Fruit fly (Drosophila melanogaster) whole organism, embryonic: ENCODE data around the gene crq.

Experiments used
- Atf3 ChIP-seq: fragments of 200-800 bp; sonication (Bioruptor generic); optimal IDR thresholded peaks from 3 replicates; lab custom pipeline; 2016; ENCODE audit warnings: missing biosample characterization, missing genetic modification characterization
- Atf6 ChIP-seq: fragments of 200-800 bp; sonication (Bioruptor generic); IDR thresholded peaks from 2 replicates; pipeline ENCODE4 v1.3.6; 2022; ENCODE audit warnings: missing biosample characterization, missing genetic modification characterization
- BtbVII ChIP-seq: fragments of 200-800 bp; sonication (Bioruptor generic); optimal IDR thresholded peaks from 3 replicates; lab custom pipeline; 2017; ENCODE audit warnings: missing biosample characterization, mild to moderate bottlenecking, missing genetic modification characterization
- Bteb2 ChIP-seq: fragments of 200-800 bp; sonication (Bioruptor generic); optimal IDR thresholded peaks from 2 replicates; lab custom pipeline; 2016; ENCODE audit warnings: missing biosample characterization, missing genetic modification characterization
- CG1024 ChIP-seq: fragments of 200-800 bp; sonication (Bioruptor generic); IDR thresholded peaks from 2 replicates; pipeline ENCODE4 v1.3.6; 2022; ENCODE audit warnings: missing biosample characterization, missing genetic modification characterization
- CG10366 ChIP-seq: fragments of 200-800 bp; sonication (Bioruptor generic); IDR thresholded peaks from 2 replicates; pipeline ENCODE4 v1.3.6; 2022; ENCODE audit warnings: missing biosample characterization, missing genetic modification characterization
- CG11560 ChIP-seq: fragments of 200-800 bp; sonication (Bioruptor generic); IDR thresholded peaks from 3 replicates; pipeline ENCODE4 v1.3.6; 2022; ENCODE audit warnings: missing biosample characterization, missing genetic modification characterization
- CG11723 ChIP-seq: fragments of 200-800 bp; sonication (Bioruptor generic); optimal IDR thresholded peaks from 2 replicates; lab custom pipeline; 2017; ENCODE audit warnings: missing biosample characterization, mild to moderate bottlenecking, missing genetic modification characterization
- CG12155 ChIP-seq: fragments of 200-800 bp; sonication (Bioruptor generic); optimal IDR thresholded peaks from 3 replicates; lab custom pipeline; 2016; ENCODE audit warnings: missing biosample characterization, missing genetic modification characterization
- CG13123 ChIP-seq: fragments of 200-800 bp; sonication (Bioruptor generic); optimal IDR thresholded peaks from 2 replicates; lab custom pipeline; 2016; ENCODE audit warnings: missing biosample characterization, missing genetic modification characterization
- CG13424 ChIP-seq: fragments of 200-800 bp; sonication (Bioruptor generic); optimal IDR thresholded peaks from 2 replicates; lab custom pipeline; 2019; ENCODE audit warnings: missing biosample characterization, mild to moderate bottlenecking, missing genetic modification characterization, moderate library complexity
- CG14050 ChIP-seq: fragments of 200-800 bp; sonication (Bioruptor generic); IDR thresholded peaks from 3 replicates; pipeline ENCODE4 v1.3.6; 2022; ENCODE audit warnings: missing biosample characterization, missing genetic modification characterization
- CG15011 ChIP-seq: fragments of 200-800 bp; sonication (Bioruptor generic); optimal IDR thresholded peaks from 3 replicates; lab custom pipeline; 2018; ENCODE audit warnings: missing biosample characterization, mild to moderate bottlenecking, missing genetic modification characterization
- CG1529 ChIP-seq: fragments of 200-800 bp; sonication (Bioruptor generic); optimal IDR thresholded peaks from 3 replicates; lab custom pipeline; 2018; ENCODE audit warnings: missing biosample characterization, missing genetic modification characterization
- CG17359 ChIP-seq: fragments of 200-800 bp; sonication (Bioruptor generic); optimal IDR thresholded peaks from 3 replicates; lab custom pipeline; 2018; ENCODE audit warnings: missing biosample characterization, mild to moderate bottlenecking, missing genetic modification characterization, moderate library complexity
- CG17829 ChIP-seq: fragments of 200-800 bp; optimal IDR thresholded peaks from 2 replicates; lab custom pipeline; 2019; ENCODE audit warnings: missing biosample characterization, mild to moderate bottlenecking, missing genetic modification characterization, moderate library complexity
- CG18262 ChIP-seq: fragments of 200-800 bp; optimal IDR thresholded peaks from 3 replicates; lab custom pipeline; 2019; ENCODE audit warnings: missing biosample characterization, mild to moderate bottlenecking, missing genetic modification characterization, moderate library complexity
- CG31224 ChIP-seq: fragments of 200-800 bp; sonication (Bioruptor generic); IDR thresholded peaks from 2 replicates; pipeline ENCODE4 v1.3.6; 2022; ENCODE audit warnings: missing biosample characterization, missing genetic modification characterization
- CG3407 ChIP-seq: fragments of 200-800 bp; sonication (Bioruptor generic); optimal IDR thresholded peaks from 2 replicates; lab custom pipeline; 2018; ENCODE audit warnings: missing biosample characterization, mild to moderate bottlenecking, missing genetic modification characterization
- CG4854 ChIP-seq: fragments of 200-800 bp; sonication (Bioruptor generic); optimal IDR thresholded peaks from 2 replicates; lab custom pipeline; 2016; ENCODE audit warnings: missing biosample characterization, missing genetic modification characterization, inconsistent platforms
- CG5180 ChIP-seq: fragments of 200-800 bp; sonication (Bioruptor generic); optimal IDR thresholded peaks from 3 replicates; lab custom pipeline; 2017; ENCODE audit warnings: missing biosample characterization, missing genetic modification characterization, mild to moderate bottlenecking, moderate library complexity, missing genetic modification reagents
- CG6813 ChIP-seq: fragments of 200-800 bp; sonication (Bioruptor generic); optimal IDR thresholded peaks from 2 replicates; lab custom pipeline; 2017; ENCODE audit warnings: missing biosample characterization, missing genetic modification characterization, mild to moderate bottlenecking, moderate library complexity, missing genetic modification reagents
- CG7928 ChIP-seq: fragments of 200-800 bp; sonication (Bioruptor generic); optimal IDR thresholded peaks from 2 replicates; lab custom pipeline; 2017; ENCODE audit warnings: missing biosample characterization, mild to moderate bottlenecking, missing genetic modification characterization
- CG9609 ChIP-seq: fragments of 200-800 bp; sonication (Bioruptor generic); optimal IDR thresholded peaks from 3 replicates; lab custom pipeline; 2016; ENCODE audit warnings: missing biosample characterization, missing genetic modification characterization
- D19A ChIP-seq: fragments of 200-800 bp; optimal IDR thresholded peaks from 3 replicates; lab custom pipeline; 2019; ENCODE audit warnings: missing biosample characterization, mild to moderate bottlenecking, missing genetic modification characterization, moderate library complexity
- D19B ChIP-seq: fragments of 200-800 bp; sonication (Bioruptor generic); optimal IDR thresholded peaks from 2 replicates; lab custom pipeline; 2017; ENCODE audit warnings: missing biosample characterization, mild to moderate bottlenecking, missing genetic modification characterization
- Doc3 ChIP-seq: fragments of 200-800 bp; sonication (Bioruptor generic); IDR thresholded peaks from 3 replicates; pipeline ENCODE4 v1.3.6; 2022; ENCODE audit warnings: missing biosample characterization, missing genetic modification characterization; ENCODE audit not compliant: partially characterized antibody
- Dref ChIP-seq: fragments of 200-800 bp; sonication (Bioruptor generic); IDR thresholded peaks from 2 replicates; pipeline ENCODE4 v1.3.6; 2022; ENCODE audit warnings: missing biosample characterization, missing genetic modification characterization
- Eip74EF ChIP-seq, 2 experiments: fragments of 200-800 bp in 1 of 2; fragments of >200 bp in 1 of 2; sonication (Bioruptor generic) in 1 of 2; optimal IDR thresholded peaks; 2 replicates each; lab custom pipeline; 2017 to 2019; ENCODE audit warnings: missing biosample characterization in 2 of 2, missing genetic modification characterization in 2 of 2, mild to moderate bottlenecking in 1 of 2, moderate library complexity in 1 of 2
- Gug ChIP-seq: fragments of 200-800 bp; sonication (Bioruptor generic); IDR thresholded peaks from 4 replicates; pipeline ENCODE4 v1.3.6; 2022; ENCODE audit warnings: missing biosample characterization, missing genetic modification characterization
- NC2α ChIP-seq: fragments of 200-800 bp; sonication (Bioruptor generic); optimal IDR thresholded peaks from 2 replicates; lab custom pipeline; 2016; ENCODE audit warnings: missing biosample characterization, missing genetic modification characterization
- Neu2 ChIP-seq: fragments of 200-800 bp; sonication (Bioruptor generic); optimal IDR thresholded peaks from 3 replicates; lab custom pipeline; 2016; ENCODE audit warnings: missing biosample characterization, missing genetic modification characterization, borderline replicate concordance
- Nf-YB ChIP-seq: fragments of 200-800 bp; sonication (Bioruptor generic); optimal IDR thresholded peaks from 3 replicates; lab custom pipeline; 2019; ENCODE audit warnings: missing biosample characterization, mild to moderate bottlenecking, missing genetic modification characterization, moderate library complexity
- Usf ChIP-seq: fragments of 200-800 bp; sonication (Bioruptor generic); optimal IDR thresholded peaks from 2 replicates; lab custom pipeline; 2017; ENCODE audit warnings: missing genotype, missing biosample characterization, missing genetic modification characterization
- ab ChIP-seq: fragments of 200-800 bp; sonication (Bioruptor generic); optimal IDR thresholded peaks from 2 replicates; lab custom pipeline; 2016; ENCODE audit warnings: missing biosample characterization, missing genetic modification characterization
- crp ChIP-seq, 2 experiments: fragments of 200-800 bp; sonication (Bioruptor generic); optimal IDR thresholded peaks; 2 replicates in 1 of 2; 3 replicates in 1 of 2; lab custom pipeline; 2017; ENCODE audit warnings: missing biosample characterization in 2 of 2, missing genetic modification characterization in 2 of 2, mild to moderate bottlenecking in 1 of 2, moderate library complexity in 1 of 2
- dmrt11E ChIP-seq: fragments of 200-800 bp; sonication (Bioruptor generic); optimal IDR thresholded peaks from 3 replicates; lab custom pipeline; 2018; ENCODE audit warnings: missing biosample characterization, mild to moderate bottlenecking, missing genetic modification characterization, moderate library complexity
- dysf ChIP-seq: fragments of 200-800 bp; sonication (Bioruptor generic); IDR thresholded peaks from 3 replicates; pipeline ENCODE4 v1.3.6; 2022; ENCODE audit warnings: missing biosample characterization, missing genetic modification characterization
- eve ChIP-seq, 2 experiments: fragments of >200 bp; optimal IDR thresholded peaks; 2 replicates each; lab custom pipeline; 2017; ENCODE audit warnings: missing biosample characterization in 2 of 2, missing genetic modification characterization in 2 of 2
- fd102C ChIP-seq: fragments of 200-800 bp; sonication (Bioruptor generic); optimal IDR thresholded peaks from 2 replicates; lab custom pipeline; 2018; ENCODE audit warnings: missing biosample characterization, mild to moderate bottlenecking, missing genetic modification characterization, moderate library complexity
- gcm2 ChIP-seq: fragments of 200-800 bp; sonication (Bioruptor generic); optimal IDR thresholded peaks from 2 replicates; lab custom pipeline; 2016; ENCODE audit warnings: missing biosample characterization, missing genetic modification characterization
- jumu ChIP-seq: fragments of 200-800 bp; sonication (Bioruptor generic); optimal IDR thresholded peaks from 3 replicates; lab custom pipeline; 2016; ENCODE audit warnings: missing biosample characterization, missing genetic modification characterization
- ken ChIP-seq: fragments of 200-800 bp; sonication (Bioruptor generic); IDR thresholded peaks from 3 replicates; pipeline ENCODE4 v1.3.6; 2022; ENCODE audit warnings: missing biosample characterization, missing genetic modification characterization
- lilli ChIP-seq: fragments of 200-800 bp; sonication (Bioruptor generic); optimal IDR thresholded peaks from 3 replicates; lab custom pipeline; 2016; ENCODE audit warnings: missing biosample characterization, missing genetic modification characterization
- maf-S ChIP-seq: fragments of 200-800 bp; sonication (Bioruptor generic); optimal IDR thresholded peaks from 2 replicates; lab custom pipeline; 2016; ENCODE audit warnings: missing biosample characterization, missing genetic modification characterization
- nerfin-1 ChIP-seq: fragments of 200-800 bp; sonication (Bioruptor generic); optimal IDR thresholded peaks from 3 replicates; lab custom pipeline; 2019; ENCODE audit warnings: missing biosample characterization, mild to moderate bottlenecking, missing genetic modification characterization, moderate library complexity
- sima ChIP-seq: fragments of 200-800 bp; sonication (Bioruptor generic); optimal IDR thresholded peaks from 2 replicates; lab custom pipeline; 2016; ENCODE audit warnings: missing biosample characterization, missing genetic modification characterization
- tin ChIP-seq: fragments of 200-800 bp; sonication (Bioruptor generic); optimal IDR thresholded peaks from 3 replicates; lab custom pipeline; 2016; ENCODE audit warnings: missing biosample characterization, missing genetic modification characterization
- tio ChIP-seq: fragments of 200-800 bp; sonication (Bioruptor generic); optimal IDR thresholded peaks from 2 replicates; lab custom pipeline; 2017; ENCODE audit warnings: missing biosample characterization, missing genetic modification characterization, inconsistent platforms
- toy ChIP-seq: fragments of 200-800 bp; sonication (Bioruptor generic); IDR thresholded peaks from 2 replicates; pipeline ENCODE4 v1.3.6; 2022; ENCODE audit warnings: missing biosample characterization, missing genetic modification characterization
- zfh1 ChIP-seq: fragments of 200-800 bp; sonication (Bioruptor generic); IDR thresholded peaks from 3 replicates; pipeline ENCODE4 v1.3.6; 2022; ENCODE audit warnings: missing biosample characterization, missing genetic modification characterization

The crq gene

dm6 chr2L:493274-493673 lies 40.5 kb upstream of the crq start (continued):
- no peak for TF ChIP-seq sima (GFP tag; lab: Kevin White, UChicago)
- TF ChIP-seq CG17359 (tag; lab: Kevin White, UChicago): peak; percentile 21
- no peak for TF ChIP-seq ab
- peak; percentile 92 for TF ChIP-seq D19A
- TF ChIP-seq CG9609 (GFP tag; lab: Kevin White, UChicago): no peak
- TF ChIP-seq CG6813 (GFP tag; lab: Kevin White, UChicago): no peak
- TF ChIP-seq D19B (GFP tag; lab: Kevin White, UChicago): peak; percentile 11
- no peak for TF ChIP-seq CG13123 (GFP tag; lab: Kevin White, UChicago)
- TF ChIP-seq CG12155: peak; percentile 29
- TF ChIP-seq CG15011 (GFP tag; lab: Kevin White, UChicago): no peak
- peak; percentile 26 for TF ChIP-seq tin (GFP tag; lab: Kevin White, UChicago)
- no peak for TF ChIP-seq CG31224 (GFP tag; lab: Robert Waterston, UW)
- no peak for TF ChIP-seq Atf3 (GFP tag; lab: Kevin White, UChicago)
- peak; percentile 14 for TF ChIP-seq gcm2
- TF ChIP-seq CG13424: peak; percentile 0
- no peak for TF ChIP-seq Bteb2 (GFP tag; lab: Kevin White, UChicago)
- peak; percentile 52; the same call in 1 of the 2 replicates for TF ChIP-seq CG10366
- TF ChIP-seq toy (GFP tag; lab: Robert Waterston, UW): no peak
- no peak for TF ChIP-seq CG11560
- no peak for TF ChIP-seq NC2α (GFP tag; lab: Kevin White, UChicago)
- TF ChIP-seq tio (GFP tag; lab: Kevin White, UChicago): peak; percentile 46
- TF ChIP-seq CG11723: no peak
- TF ChIP-seq CG4854 (GFP tag; lab: Kevin White, UChicago): no peak
- TF ChIP-seq nerfin-1 (tag; lab: Kevin White, UChicago): no peak
- peak in 1 of 2 experiments; percentile 76 for TF ChIP-seq eve (GFP tag; optimal IDR thresholded peaks at IDR 0.05; lab: Kevin White, UChicago)
- TF ChIP-seq lilli (GFP tag; lab: Kevin White, UChicago): peak; percentile 40
- TF ChIP-seq CG7928 (GFP tag; lab: Kevin White, UChicago): no peak
- no peak for TF ChIP-seq CG3407 (GFP tag; lab: Kevin White, UChicago)
- TF ChIP-seq CG5180: no peak
- peak; percentile 54; the same call in 2 of the 3 replicates for TF ChIP-seq ken
- peak; percentile 70 for TF ChIP-seq zfh1 (GFP tag; lab: Robert Waterston, UW)
- no peak for TF ChIP-seq Usf (GFP tag; lab: Kevin White, UChicago)
- no peak for TF ChIP-seq Neu2 (GFP tag; lab: Kevin White, UChicago)
- TF ChIP-seq CG1529: peak; percentile 19
- TF ChIP-seq crp (GFP tag; optimal IDR thresholded peaks at IDR 0.05; lab: Kevin White, UChicago): no peak
- peak in 1 of 2 experiments; percentile 16 for TF ChIP-seq Eip74EF (GFP tag; optimal IDR thresholded peaks at IDR 0.05; lab: Kevin White, UChicago)
- no peak for TF ChIP-seq Dref (GFP tag; lab: Robert Waterston, UW)
- TF ChIP-seq jumu (GFP tag; lab: Kevin White, UChicago): peak; percentile 12
- peak; percentile 33 for TF ChIP-seq dmrt11E (tag; lab: Kevin White, UChicago)
- peak; percentile 27; the same call in 1 of the 2 replicates for TF ChIP-seq Atf6 (GFP tag; lab: Robert Waterston, UW)
- no peak for TF ChIP-seq fd102C (GFP tag; lab: Kevin White, UChicago)
- TF ChIP-seq Doc3 (GFP tag; lab: Robert Waterston, UW): no peak
- TF ChIP-seq CG1024: 0 out of 2 replicates have a peak, but pooled peaks have one; percentile 16
- no peak for TF ChIP-seq CG18262 (tag; lab: Kevin White, UChicago)
- TF ChIP-seq CG17829 (tag; lab: Kevin White, UChicago): no peak
- TF ChIP-seq dysf: peak; percentile 51; the same call in 2 of the 3 replicates
- no peak for TF ChIP-seq CG14050 (GFP tag; lab: Robert Waterston, UW)
- TF ChIP-seq maf-S (GFP tag; lab: Kevin White, UChicago): no peak
- TF ChIP-seq Gug (GFP tag; lab: Robert Waterston, UW): no peak
- TF ChIP-seq Nf-YB (GFP tag; lab: Kevin White, UChicago): no peak
- no peak for TF ChIP-seq BtbVII (GFP tag; lab: Kevin White, UChicago)
